Fruit fly (Drosophila melanogaster): ENCODE results near the gene CG13305.

Gene CG13305

DNA sequence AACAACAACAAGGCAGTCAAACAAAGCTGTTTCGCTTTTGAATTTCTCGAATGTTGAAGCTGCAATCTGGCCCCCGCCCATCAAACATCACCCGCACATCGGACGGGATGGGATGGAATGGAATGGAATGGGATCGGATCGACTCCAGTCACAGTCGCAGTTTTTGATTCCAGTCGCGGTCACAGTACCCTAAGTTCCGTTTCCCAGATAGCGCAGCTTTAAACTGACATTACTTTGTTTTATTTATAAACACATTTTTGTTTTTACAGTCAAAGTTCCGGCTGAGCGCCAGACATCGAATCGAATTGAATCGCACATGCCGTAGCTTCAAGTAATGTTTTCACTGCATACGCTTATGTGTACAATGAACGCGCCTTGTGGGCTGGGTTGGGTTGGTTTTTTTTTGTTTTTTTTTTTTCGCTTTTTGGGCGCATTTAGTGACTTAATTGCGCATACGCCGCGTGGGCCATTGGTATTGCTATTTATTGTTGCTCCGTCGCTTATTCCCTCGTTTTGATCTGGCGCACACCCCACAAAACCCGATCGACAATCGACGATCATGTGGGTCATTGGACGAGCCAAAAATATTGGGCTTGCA is 42.2 kb upstream of the CG13305 start (continued):
- no peak for TF ChIP-seq NC2α (GFP tag; optimal IDR thresholded peaks at IDR 0.05)
- TF ChIP-seq sc (optimal IDR thresholded peaks at IDR 0.05): no peak
- TF ChIP-seq sc (GFP tag; optimal IDR thresholded peaks at IDR 0.05): no peak
- TF ChIP-seq slou (GFP tag; optimal IDR thresholded peaks at IDR 0.05): no peak
- peak; percentile 11 for TF ChIP-seq Hmr (GFP tag; optimal IDR thresholded peaks at IDR 0.05)
- TF ChIP-seq jumu (GFP tag; optimal IDR thresholded peaks at IDR 0.05): no peak
- no peak for TF ChIP-seq CG14667 (GFP tag; IDR thresholded peaks at IDR 0.05)
- no peak for TF ChIP-seq CG11723 (GFP tag; optimal IDR thresholded peaks at IDR 0.05)
- no peak for TF ChIP-seq her (GFP tag; optimal IDR thresholded peaks at IDR 0.05)
- TF ChIP-seq Rfx (GFP tag; IDR thresholded peaks at IDR 0.05): no peak; the same call in 1 of the 2 replicates
- no peak for TF ChIP-seq gro (GFP tag; optimal IDR thresholded peaks at IDR 0.05)
- TF ChIP-seq CG17612 (GFP tag; IDR thresholded peaks at IDR 0.05): no peak
- no peak for TF ChIP-seq CG2129 (GFP tag; IDR thresholded peaks at IDR 0.05; ENCODE audit: partially characterized antibody)
- no peak for TF ChIP-seq Tbp (GFP tag; optimal IDR thresholded peaks at IDR 0.05)
- no peak for TF ChIP-seq CG8924 (tag; optimal IDR thresholded peaks at IDR 0.05)
- TF ChIP-seq kay (GFP tag; optimal IDR thresholded peaks at IDR 0.05): no peak
- TF ChIP-seq toy (GFP tag; IDR thresholded peaks at IDR 0.05): no peak
- no peak for TF ChIP-seq Side (GFP tag; optimal IDR thresholded peaks at IDR 0.05)
- TF ChIP-seq D (optimal IDR thresholded peaks at IDR 0.05): no peak
- TF ChIP-seq D (GFP tag; optimal IDR thresholded peaks at IDR 0.05): no peak
- TF ChIP-seq Elba2 (GFP tag; optimal IDR thresholded peaks at IDR 0.05): no peak
- no peak for TF ChIP-seq esg (GFP tag; conservative IDR thresholded peaks at IDR 0.05)
- peak; percentile 76; the same call in 1 of the 4 replicates for TF ChIP-seq chinmo (GFP tag; IDR thresholded peaks at IDR 0.05; ENCODE audit: partially characterized antibody)
- no peak for TF ChIP-seq CG13296 (GFP tag; optimal IDR thresholded peaks at IDR 0.05)
- TF ChIP-seq CG4424 (GFP tag; optimal IDR thresholded peaks at IDR 0.05): no peak
- TF ChIP-seq Med (GFP tag): no peak
- no peak for TF ChIP-seq CG8281 (tag; optimal IDR thresholded peaks at IDR 0.05)
- no peak for TF ChIP-seq CG11085 (GFP tag; IDR thresholded peaks at IDR 0.05)
- TF ChIP-seq Nf-YA (GFP tag; IDR thresholded peaks at IDR 0.05): no peak
- TF ChIP-seq Bteb2 (GFP tag; optimal IDR thresholded peaks at IDR 0.05): no peak
- no peak for TF ChIP-seq Aef1 (GFP tag; IDR thresholded peaks at IDR 0.05)
- TF ChIP-seq MBD-R2 (GFP tag; IDR thresholded peaks at IDR 0.05): no peak
- TF ChIP-seq sob (GFP tag; IDR thresholded peaks at IDR 0.05): no peak
- TF ChIP-seq CG6791 (GFP tag; IDR thresholded peaks at IDR 0.05; ENCODE audit: partially characterized antibody): 0 out of 3 replicates have a peak, but pooled peaks have one; percentile 10
- no peak for TF ChIP-seq al (GFP tag; IDR thresholded peaks at IDR 0.05)
- TF ChIP-seq CG18476 (GFP tag; optimal IDR thresholded peaks at IDR 0.05): no peak
- no peak for TF ChIP-seq CG8089 (GFP tag; optimal IDR thresholded peaks at IDR 0.05)
- no peak for TF ChIP-seq tap (tag; optimal IDR thresholded peaks at IDR 0.05)
- TF ChIP-seq salm (tag; optimal IDR thresholded peaks at IDR 0.05): no peak
- no peak for TF ChIP-seq CG3163 (GFP tag; optimal IDR thresholded peaks at IDR 0.05)
- TF ChIP-seq Asciz (GFP tag; optimal IDR thresholded peaks at IDR 0.05): no peak
- TF ChIP-seq CG8765 (GFP tag; IDR thresholded peaks at IDR 0.05): no peak
- no peak for TF ChIP-seq D19A (tag; optimal IDR thresholded peaks at IDR 0.05)
- no peak for TF ChIP-seq CG13624 (GFP tag; optimal IDR thresholded peaks at IDR 0.05)
- TF ChIP-seq bbx (GFP tag; IDR thresholded peaks at IDR 0.05; ENCODE audit: partially characterized antibody): no peak
- TF ChIP-seq CG3995 (GFP tag; optimal IDR thresholded peaks at IDR 0.05): peak; percentile 90
- 0 out of 3 replicates have a peak, but pooled peaks have one; percentile 34 for TF ChIP-seq Mrtf (GFP tag; IDR thresholded peaks at IDR 0.05)
- TF ChIP-seq Awh (GFP tag; IDR thresholded peaks at IDR 0.05): no peak
- no peak for TF ChIP-seq CG17568 (GFP tag; optimal IDR thresholded peaks at IDR 0.05)
- no peak for TF ChIP-seq jing (GFP tag; optimal IDR thresholded peaks at IDR 0.05)
- no peak for TF ChIP-seq CG18619 (GFP tag; optimal IDR thresholded peaks at IDR 0.05)
- no peak for TF ChIP-seq gcm (GFP tag; optimal IDR thresholded peaks at IDR 0.05)
